Fruit fly (Drosophila melanogaster): ENCODE results near the gene Hpr1.

Gene Hpr1

DNA sequence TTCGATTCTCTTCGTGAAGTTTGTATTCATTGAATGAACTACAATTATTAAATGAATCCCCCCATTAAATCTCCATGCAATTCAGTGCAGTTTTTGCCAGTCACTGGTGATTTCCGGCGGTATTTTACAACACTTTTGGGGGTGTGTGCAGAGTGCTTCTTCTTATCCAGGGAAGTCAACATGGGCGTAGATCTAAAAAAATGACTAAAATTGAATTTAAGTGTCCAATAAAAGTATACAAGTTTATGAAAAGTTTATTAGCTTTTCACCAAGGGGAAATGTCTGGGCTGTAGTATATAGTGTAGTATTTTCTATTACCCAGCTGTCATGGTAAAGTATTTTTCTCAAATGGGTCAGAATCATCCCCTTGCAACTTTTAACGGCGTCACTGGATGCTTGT, 29.7 kb downstream of the Hpr1 start, which contains the start of gene Hpf1 (continued):
- TF ChIP-seq CG3919 (GFP tag; optimal IDR thresholded peaks at IDR 0.05) (peak; percentile 99), Lpt (GFP tag; optimal IDR thresholded peaks at IDR 0.05) (peak; percentile 99), pdm3 (GFP tag; optimal IDR thresholded peaks at IDR 0.05) (peak; percentile 99), dsx (GFP tag; optimal IDR thresholded peaks at IDR 0.05; ENCODE audit: poor library complexity, severe bottlenecking) (peak; percentile 97), Hr39 (GFP tag; optimal IDR thresholded peaks at IDR 0.05) (peak; percentile 99), Sox15 (GFP tag; optimal IDR thresholded peaks at IDR 0.05) (peak; percentile 99), CG6854 (GFP tag; optimal IDR thresholded peaks at IDR 0.05) (peak; percentile 98), achi (GFP tag; optimal IDR thresholded peaks at IDR 0.05) (peak; percentile 99), CG6808 (GFP tag; optimal IDR thresholded peaks at IDR 0.05) (peak; percentile 98), Met (GFP tag; optimal IDR thresholded peaks at IDR 0.05) (peak; percentile 99), Smox (GFP tag; optimal IDR thresholded peaks at IDR 0.05) (peak; percentile 99), CG8632 (GFP tag; optimal IDR thresholded peaks at IDR 0.05) (peak; percentile 99), Hr4 (GFP tag; optimal IDR thresholded peaks at IDR 0.05) (peak; percentile 99), CG11294 (GFP tag; IDR thresholded peaks at IDR 0.05) (peak; percentile 98), CG1621 (tag; optimal IDR thresholded peaks at IDR 0.05) (peak; percentile 99), CG6163 (GFP tag; IDR thresholded peaks at IDR 0.05) (peak; percentile 98), acj6 (GFP tag; optimal IDR thresholded peaks at IDR 0.05) (peak; percentile 99), ss (GFP tag; optimal IDR thresholded peaks at IDR 0.05) (peak; percentile 95 to 98), CG34406 (GFP tag; optimal IDR thresholded peaks at IDR 0.05) (peak; percentile 99), cyc (GFP tag; optimal IDR thresholded peaks at IDR 0.05) (peak; percentile 99), CG8319 (GFP tag; optimal IDR thresholded peaks at IDR 0.05) (peak; percentile 99), CG3032 (tag; optimal IDR thresholded peaks at IDR 0.05) (peak; percentile 99), salr (GFP tag; optimal IDR thresholded peaks at IDR 0.05) (peak; percentile 98 to 99), CG16779 (tag; optimal IDR thresholded peaks at IDR 0.05) (peak; percentile 98), dac (GFP tag; optimal IDR thresholded peaks at IDR 0.05) (peak; percentile 98), Ets21C (GFP tag; optimal IDR thresholded peaks at IDR 0.05) (peak; percentile 99), Sox102F (GFP tag; optimal IDR thresholded peaks at IDR 0.05) (peak; percentile 100), Eip78C (GFP tag) (peak; percentile 100), topi (GFP tag; optimal IDR thresholded peaks at IDR 0.05) (peak; percentile 99), Gug (GFP tag; IDR thresholded peaks at IDR 0.05) (peak; percentile 98), Ets96B (tag; optimal IDR thresholded peaks at IDR 0.05) (peak; percentile 99), svp (GFP tag) (peak; percentile 100), vri (GFP tag; optimal IDR thresholded peaks at IDR 0.05) (peak; percentile 99), CG15336 (GFP tag; IDR thresholded peaks at IDR 0.05) (peak; percentile 99), lz (GFP tag; optimal IDR thresholded peaks at IDR 0.05) (peak; percentile 99), net (GFP tag; optimal IDR thresholded peaks at IDR 0.05) (peak; percentile 99), CG9139 (GFP tag; optimal IDR thresholded peaks at IDR 0.05) (peak; percentile 96), CG32006 (GFP tag; optimal IDR thresholded peaks at IDR 0.05) (peak; percentile 99), CG7368 (GFP tag; optimal IDR thresholded peaks at IDR 0.05) (peak; percentile 99), fkh (GFP tag; optimal IDR thresholded peaks at IDR 0.05) (no peak), eg (GFP tag; IDR thresholded peaks at IDR 0.05) (peak; percentile 99), CG31627 (GFP tag; optimal IDR thresholded peaks at IDR 0.05) (peak; percentile 99), Eip93F (GFP tag; optimal IDR thresholded peaks at IDR 0.05) (peak; percentile 99), Sox14 (GFP tag; optimal IDR thresholded peaks at IDR 0.05) (peak; percentile 99), CG6276 (GFP tag; optimal IDR thresholded peaks at IDR 0.05) (peak; percentile 99)

Data from whole organism, prepupa.